Worm (Caenorhabditis elegans) whole organism, late embryonic: Measurements from ENCODE around the gene srbc-34.

ENCODE experiments used
- hlh-15 ChIP-seq: sonication (generic microtip); optimal IDR thresholded peaks from 2 replicates; lab custom pipeline; 2016; ENCODE audit warnings: missing genetic modification characterization, missing compliant biosample characterization
- unc-86 ChIP-seq: sonication (generic microtip); optimal IDR thresholded peaks from 2 replicates; lab custom pipeline; 2016; ENCODE audit warnings: missing genetic modification characterization, missing compliant biosample characterization

- no peak for TF ChIP-seq hlh-15 (tag; lab: Kevin White, UChicago)
- no peak for TF ChIP-seq unc-86 (tag; lab: Kevin White, UChicago)
These were observed 29.1 kb downstream of the srbc-34 start for ce11 chrV:20235231-20235630.
